Fruit fly (Drosophila melanogaster) whole organism, embryonic: Measurements from ENCODE around the gene CG33286.

ENCODE experiments used
- Asciz ChIP-seq: fragments of 200-800 bp; sonication (Bioruptor generic); optimal IDR thresholded peaks from 2 replicates; lab custom pipeline; 2017; ENCODE audit warnings: missing biosample characterization, mild to moderate bottlenecking, missing genetic modification characterization, missing genetic modification reagents
- Awh ChIP-seq: fragments of 200-800 bp; sonication (Bioruptor generic); IDR thresholded peaks from 2 replicates; pipeline ENCODE4, ENCODE4 v1.3.6; 2022; ENCODE audit warnings: missing biosample characterization, missing genetic modification characterization
- Blimp-1 ChIP-seq: fragments of 200-800 bp; sonication (Bioruptor generic); optimal IDR thresholded peaks from 3 replicates; lab custom pipeline; 2018; ENCODE audit warnings: missing biosample characterization, missing genetic modification characterization, mild to moderate bottlenecking, moderate library complexity, missing genetic modification reagents
- CG10959 ChIP-seq: fragments of 200-800 bp; sonication (Bioruptor generic); IDR thresholded peaks from 2 replicates; pipeline ENCODE4 v1.3.6; 2022; ENCODE audit warnings: missing biosample characterization, missing genetic modification characterization
- CG11504 ChIP-seq: fragments of 200-800 bp; sonication (Bioruptor generic); optimal IDR thresholded peaks from 3 replicates; lab custom pipeline; 2019; ENCODE audit warnings: missing biosample characterization, mild to moderate bottlenecking, missing genetic modification characterization, moderate library complexity
- CG14050 ChIP-seq: fragments of 200-800 bp; sonication (Bioruptor generic); IDR thresholded peaks from 3 replicates; pipeline ENCODE4 v1.3.6; 2022; ENCODE audit warnings: missing biosample characterization, missing genetic modification characterization
- CG15011 ChIP-seq: fragments of 200-800 bp; sonication (Bioruptor generic); optimal IDR thresholded peaks from 3 replicates; lab custom pipeline; 2018; ENCODE audit warnings: missing biosample characterization, mild to moderate bottlenecking, missing genetic modification characterization
- CG18011 ChIP-seq: fragments of 200-800 bp; sonication (Bioruptor generic); optimal IDR thresholded peaks from 2 replicates; lab custom pipeline; 2017; ENCODE audit warnings: missing biosample characterization, missing genetic modification characterization, mild to moderate bottlenecking, moderate library complexity, missing genotype
- CG2120 ChIP-seq: fragments of 200-800 bp; sonication (Bioruptor generic); optimal IDR thresholded peaks from 3 replicates; lab custom pipeline; 2016; ENCODE audit warnings: missing biosample characterization, missing genetic modification characterization
- CG2199 ChIP-seq: fragments of 200-800 bp; sonication (Bioruptor generic); IDR thresholded peaks from 3 replicates; pipeline ENCODE4 v1.3.6; 2022; ENCODE audit warnings: missing biosample characterization, missing genetic modification characterization
- CG30431 ChIP-seq: fragments of 200-800 bp; sonication (Bioruptor generic); optimal IDR thresholded peaks from 2 replicates; lab custom pipeline; 2017; ENCODE audit warnings: missing biosample characterization, missing genetic modification characterization
- CG32772 ChIP-seq: fragments of 200-800 bp; sonication (Bioruptor generic); IDR thresholded peaks from 2 replicates; pipeline ENCODE4 v1.3.6; 2022; ENCODE audit warnings: missing biosample characterization, missing genetic modification characterization
- CG4360 ChIP-seq: fragments of 200-800 bp; sonication (Bioruptor generic); IDR thresholded peaks from 2 replicates; pipeline ENCODE4 v1.3.6; 2022; ENCODE audit warnings: missing biosample characterization, missing genetic modification characterization
- CG43689 ChIP-seq: fragments of 200-800 bp; sonication (Bioruptor generic); IDR thresholded peaks from 2 replicates; pipeline ENCODE4 v1.3.6; 2022; ENCODE audit warnings: missing biosample characterization, missing genetic modification characterization
- CG4424 ChIP-seq: fragments of 200-800 bp; sonication (Bioruptor generic); optimal IDR thresholded peaks from 3 replicates; lab custom pipeline; 2016; ENCODE audit warnings: missing biosample characterization, missing genetic modification characterization
- CG4820 ChIP-seq: fragments of 200-800 bp; sonication (Bioruptor generic); optimal IDR thresholded peaks from 3 replicates; lab custom pipeline; 2016; ENCODE audit warnings: missing biosample characterization, missing genetic modification characterization
- CG5180 ChIP-seq: fragments of 200-800 bp; sonication (Bioruptor generic); optimal IDR thresholded peaks from 3 replicates; lab custom pipeline; 2017; ENCODE audit warnings: missing biosample characterization, missing genetic modification characterization, mild to moderate bottlenecking, moderate library complexity, missing genetic modification reagents
- CG8388 ChIP-seq: fragments of 200-800 bp; sonication (Bioruptor generic); optimal IDR thresholded peaks from 2 replicates; lab custom pipeline; 2019; ENCODE audit warnings: missing biosample characterization, mild to moderate bottlenecking, missing genetic modification characterization, moderate library complexity
- CG9215 ChIP-seq: fragments of 200-800 bp; sonication (Bioruptor generic); IDR thresholded peaks from 2 replicates; pipeline ENCODE4 v1.3.6; 2022; ENCODE audit warnings: missing biosample characterization, missing genetic modification characterization
- CG9932 ChIP-seq: fragments of 200-800 bp; sonication (Bioruptor generic); IDR thresholded peaks from 2 replicates; pipeline ENCODE4 v1.3.6; 2022; ENCODE audit warnings: missing biosample characterization, missing genetic modification characterization
- D ChIP-seq, 2 experiments: fragments of 200-800 bp in 1 of 2; fragments of >200 bp in 1 of 2; sonication (Bioruptor generic) in 1 of 2; optimal IDR thresholded peaks; 2 replicates in 1 of 2; 3 replicates in 1 of 2; lab custom pipeline; 2017; ENCODE audit warnings: mild to moderate bottlenecking in 1 of 2, missing biosample characterization in 1 of 2, missing genetic modification characterization in 1 of 2, missing genetic modification reagents in 1 of 2
- Dfd ChIP-seq, 2 experiments: fragments of >200 bp; optimal IDR thresholded peaks; 2 replicates each; lab custom pipeline; 2017; ENCODE audit warnings: missing biosample characterization in 2 of 2, missing genetic modification characterization in 2 of 2
- Drgx ChIP-seq: fragments of 200-800 bp; sonication (Bioruptor generic); IDR thresholded peaks from 2 replicates; pipeline ENCODE4 v1.3.6; 2022; ENCODE audit warnings: missing biosample characterization, missing genetic modification characterization
- Ets65A ChIP-seq: fragments of 200-800 bp; sonication (Bioruptor generic); peaks from one replicate; lab custom pipeline; 2016; ENCODE audit warnings: missing biosample characterization, missing genetic modification characterization
- H15 ChIP-seq: fragments of 200-800 bp; sonication (Bioruptor generic); IDR thresholded peaks from 3 replicates; pipeline ENCODE4 v1.3.6; 2022; ENCODE audit warnings: missing biosample characterization, missing genetic modification characterization
- HLH3B ChIP-seq: fragments of 200-800 bp; sonication (Bioruptor generic); IDR thresholded peaks from 2 replicates; pipeline ENCODE4 v1.3.6; 2022; ENCODE audit warnings: missing biosample characterization, missing genetic modification characterization
- Mrtf ChIP-seq: fragments of 200-800 bp; sonication (Bioruptor generic); IDR thresholded peaks from 3 replicates; pipeline ENCODE4 v1.3.6; 2022; ENCODE audit warnings: missing biosample characterization, missing genetic modification characterization
- Nf-YA ChIP-seq: fragments of 200-800 bp; sonication (Bioruptor generic); IDR thresholded peaks from 2 replicates; pipeline ENCODE4 v1.3.6; 2022; ENCODE audit warnings: missing biosample characterization, missing genetic modification characterization
- Nf-YB ChIP-seq: fragments of 200-800 bp; sonication (Bioruptor generic); optimal IDR thresholded peaks from 3 replicates; lab custom pipeline; 2019; ENCODE audit warnings: missing biosample characterization, mild to moderate bottlenecking, missing genetic modification characterization, moderate library complexity
- Optix ChIP-seq: fragments of 200-800 bp; sonication (Bioruptor generic); IDR thresholded peaks from 3 replicates; pipeline ENCODE4 v1.3.6; 2022; ENCODE audit warnings: missing biosample characterization, missing genetic modification characterization
- bowl ChIP-seq: fragments of 200-800 bp; sonication (Bioruptor generic); IDR thresholded peaks from 2 replicates; pipeline ENCODE4 v1.3.6; 2022; ENCODE audit warnings: missing biosample characterization, missing genetic modification characterization
- br ChIP-seq: fragments of >200 bp; optimal IDR thresholded peaks from 2 replicates; lab custom pipeline; 2017
- corto ChIP-seq: fragments of 200-800 bp; sonication (Bioruptor generic); optimal IDR thresholded peaks from 2 replicates; lab custom pipeline; 2016; ENCODE audit warnings: missing biosample characterization, mild to moderate bottlenecking, missing genetic modification characterization, moderate library complexity
- dm ChIP-seq: fragments of 200-800 bp; sonication (Bioruptor generic); optimal IDR thresholded peaks from 3 replicates; lab custom pipeline; 2016; ENCODE audit warnings: missing biosample characterization, missing genetic modification characterization
- dmrt11E ChIP-seq: fragments of 200-800 bp; sonication (Bioruptor generic); optimal IDR thresholded peaks from 3 replicates; lab custom pipeline; 2018; ENCODE audit warnings: missing biosample characterization, mild to moderate bottlenecking, missing genetic modification characterization, moderate library complexity
- dmrt99B ChIP-seq: fragments of 200-800 bp; sonication (Bioruptor generic); optimal IDR thresholded peaks from 2 replicates; lab custom pipeline; 2018; ENCODE audit warnings: missing biosample characterization, mild to moderate bottlenecking, missing genetic modification characterization, moderate library complexity
- ftz-f1 ChIP-seq: fragments of 200-800 bp; sonication (Bioruptor generic); optimal IDR thresholded peaks from 2 replicates; lab custom pipeline; 2016; ENCODE audit warnings: missing biosample characterization, missing genetic modification characterization
- gem ChIP-seq: fragments of 200-800 bp; sonication (Bioruptor generic); optimal IDR thresholded peaks from 2 replicates; lab custom pipeline; 2019; ENCODE audit warnings: missing biosample characterization, mild to moderate bottlenecking, missing genetic modification characterization, moderate library complexity
- ind ChIP-seq: fragments of 200-800 bp; sonication (Bioruptor generic); optimal IDR thresholded peaks from 3 replicates; lab custom pipeline; 2016; ENCODE audit warnings: missing biosample characterization, missing genetic modification characterization
- kah ChIP-seq: fragments of 200-800 bp; sonication (Bioruptor generic); optimal IDR thresholded peaks from 2 replicates; lab custom pipeline; 2018; ENCODE audit warnings: missing biosample characterization, mild to moderate bottlenecking, missing genetic modification characterization
- nom ChIP-seq: fragments of 200-800 bp; sonication (Bioruptor generic); optimal IDR thresholded peaks from 2 replicates; lab custom pipeline; 2017; ENCODE audit warnings: missing biosample characterization, missing genetic modification characterization, mild to moderate bottlenecking, moderate library complexity, missing genetic modification reagents
- rib ChIP-seq: fragments of 200-800 bp; sonication (Bioruptor generic); IDR thresholded peaks from 2 replicates; pipeline ENCODE4 v1.3.6; 2022; ENCODE audit warnings: missing biosample characterization, missing genetic modification characterization
- sug ChIP-seq: fragments of 200-800 bp; optimal IDR thresholded peaks from 2 replicates; lab custom pipeline; 2019; ENCODE audit warnings: missing biosample characterization, mild to moderate bottlenecking, missing genetic modification characterization, moderate library complexity
- twi ChIP-seq: fragments of 200-800 bp; optimal IDR thresholded peaks from 2 replicates; lab custom pipeline; 2019; ENCODE audit warnings: missing biosample characterization, mild to moderate bottlenecking, missing genetic modification characterization, moderate library complexity
- unpg ChIP-seq: fragments of 200-800 bp; sonication (Bioruptor generic); optimal IDR thresholded peaks from 3 replicates; lab custom pipeline; 2018; ENCODE audit warnings: missing biosample characterization, mild to moderate bottlenecking, missing genetic modification characterization, moderate library complexity
- usp ChIP-seq: fragments of >200 bp; optimal IDR thresholded peaks from 2 replicates; lab custom pipeline; 2017; ENCODE audit warnings: missing biosample characterization, missing genetic modification characterization

Gene CG33286

DNA sequence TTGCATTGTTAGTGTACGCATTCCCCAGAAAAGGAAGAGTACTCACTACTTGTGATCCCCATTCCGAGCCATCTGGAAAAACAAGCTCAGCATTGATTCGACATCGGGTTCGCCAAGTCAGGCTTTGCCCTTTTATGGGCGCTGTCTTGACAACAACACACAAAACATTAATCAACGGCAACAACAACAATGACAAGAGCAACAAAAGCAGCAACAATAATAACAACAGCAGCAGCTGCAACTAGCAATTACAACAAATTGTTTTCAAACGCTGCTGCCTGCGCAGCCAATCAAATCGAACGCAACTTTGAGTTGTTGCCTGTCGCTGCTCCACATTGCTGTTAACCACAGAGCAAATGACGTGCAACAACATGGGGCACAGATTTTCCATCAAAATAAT, 32.4 kb downstream of the CG33286 start:
- TF ChIP-seq H15 (GFP tag; lab: Robert Waterston, UW) = 0 out of 3 replicates have a peak, but pooled peaks have one; percentile 9
- TF ChIP-seq ind (GFP tag; lab: Kevin White, UChicago) = no peak
- TF ChIP-seq Nf-YB (GFP tag; lab: Kevin White, UChicago) = peak; percentile 30
- 0 out of 2 replicates have a peak, but pooled peaks have one; percentile 18 for TF ChIP-seq Awh (GFP tag; lab: Robert Waterston, UW)
- peak; percentile 66 for TF ChIP-seq Ets65A (GFP tag; lab: Kevin White, UChicago)
- peak; percentile 78 for TF ChIP-seq CG4360 (GFP tag; lab: Robert Waterston, UW)

DNA sequence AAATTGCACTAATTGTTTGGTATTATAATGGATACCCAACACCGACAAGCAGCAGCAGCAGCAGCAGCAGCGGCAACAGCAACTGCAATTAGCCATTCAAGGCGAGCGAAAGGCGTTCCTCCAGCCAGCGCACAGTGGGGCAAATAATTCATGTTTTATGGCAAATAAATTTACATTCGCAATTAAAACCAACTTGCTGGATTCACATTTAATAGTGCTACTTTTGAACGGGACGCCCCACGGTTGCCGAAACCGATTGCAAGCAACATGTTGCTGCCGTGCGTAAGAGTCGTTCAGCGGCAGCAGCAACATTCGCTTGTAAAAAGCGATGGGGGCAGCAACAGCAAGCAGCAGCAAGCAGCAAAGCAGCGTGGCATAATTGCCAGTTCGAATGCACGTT, 40.8 kb downstream of the CG33286 start:
- TF ChIP-seq CG5180 (GFP tag; lab: Kevin White, UChicago) (no peak), rib (GFP tag; lab: Robert Waterston, UW) (no peak), CG2199 (GFP tag; lab: Robert Waterston, UW) (peak; percentile 18; the same call in 1 of the 3 replicates), CG11504 (peak; percentile 95), corto (GFP tag; lab: Kevin White, UChicago) (peak; percentile 8), Drgx (GFP tag; lab: Robert Waterston, UW) (peak; percentile 42), Mrtf (0 out of 3 replicates have a peak, but pooled peaks have one; percentile 7), CG32772 (GFP tag; lab: Robert Waterston, UW) (peak; percentile 16; the same call in 1 of the 2 replicates), nom (GFP tag; lab: Kevin White, UChicago) (peak; percentile 12), dmrt99B (tag; lab: Kevin White, UChicago) (no peak), Ets65A (GFP tag; lab: Kevin White, UChicago) (peak; percentile 46), HLH3B (0 out of 2 replicates have a peak, but pooled peaks have one; percentile 13)
- TF ChIP-seq, all 482 proteins: peak for 9

DNA sequence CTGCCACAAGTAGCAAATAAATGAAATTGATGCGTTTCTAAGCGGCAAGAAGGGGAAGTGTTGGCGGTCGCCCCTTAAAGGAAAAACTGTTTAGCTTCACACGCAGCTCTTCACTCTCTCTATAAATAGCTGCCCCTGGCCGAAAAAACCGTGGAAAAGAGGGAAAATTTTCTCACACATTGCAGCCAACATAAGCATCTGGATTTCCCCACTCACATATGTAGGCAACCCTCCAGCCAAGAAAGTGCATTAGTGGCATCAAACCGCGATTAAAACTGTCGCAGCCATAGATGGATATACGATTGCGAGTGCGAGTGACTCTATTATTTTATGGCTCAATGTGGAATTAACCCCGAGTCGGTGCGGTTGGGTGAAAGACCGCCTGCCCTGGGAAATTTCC, 41.9 kb downstream of the CG33286 start:
- TF ChIP-seq dm (GFP tag; lab: Kevin White, UChicago) (no peak), CG18011 (no peak), twi (tag; lab: Kevin White, UChicago) (peak; percentile 91), CG43689 (GFP tag; lab: Robert Waterston, UW) (no peak), kah (peak; percentile 61), Ets65A (GFP tag; lab: Kevin White, UChicago) (peak; percentile 27), unpg (no peak), D (optimal IDR thresholded peaks at IDR 0.05; lab: Kevin White, UChicago) (no peak), D (GFP tag; optimal IDR thresholded peaks at IDR 0.05; lab: Kevin White, UChicago) (no peak)

DNA sequence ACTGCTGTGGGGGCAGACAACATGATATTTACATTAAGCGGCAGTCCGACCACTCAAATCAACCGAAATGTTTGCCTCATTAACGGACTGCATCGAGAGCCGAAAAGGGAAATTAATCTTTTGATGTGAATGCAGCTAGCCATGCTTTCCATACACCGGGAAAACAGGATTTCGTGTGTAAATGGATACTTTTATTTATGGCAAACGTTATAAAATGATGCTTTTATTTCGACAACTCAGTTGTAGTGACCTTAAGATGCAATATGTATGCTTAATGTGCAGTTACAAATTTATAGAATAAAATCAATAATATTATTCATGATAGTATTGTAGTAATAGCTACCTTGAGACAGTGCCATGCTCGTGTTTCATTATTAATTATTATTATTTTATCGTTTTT, 43.0 kb downstream of the CG33286 start:
- no peak for TF ChIP-seq usp
- no peak for TF ChIP-seq CG30431 (GFP tag; lab: Kevin White, UChicago)
- peak; percentile 9 for TF ChIP-seq dmrt11E (tag; lab: Kevin White, UChicago)
- no peak for TF ChIP-seq unpg
- no peak for TF ChIP-seq Asciz (GFP tag; lab: Kevin White, UChicago)
- no peak for TF ChIP-seq kah
- no peak for TF ChIP-seq br (lab: Kevin White, UChicago)
- TF ChIP-seq CG4820 = no peak
- no peak for TF ChIP-seq CG9215 (GFP tag; lab: Robert Waterston, UW)
- TF ChIP-seq CG2120 (GFP tag; lab: Kevin White, UChicago) = no peak
- no peak for TF ChIP-seq sug (tag; lab: Kevin White, UChicago)
- TF ChIP-seq CG15011 (GFP tag; lab: Kevin White, UChicago) = no peak
- TF ChIP-seq Awh (GFP tag; lab: Robert Waterston, UW) = peak; percentile 34; the same call in 1 of the 2 replicates
- no peak for TF ChIP-seq ftz-f1
- TF ChIP-seq CG14050 (GFP tag; lab: Robert Waterston, UW) = no peak
- no peak for TF ChIP-seq Nf-YA (GFP tag; lab: Robert Waterston, UW)
- peak; percentile 6 for TF ChIP-seq CG8388
- no peak for TF ChIP-seq CG4424 (GFP tag; lab: Kevin White, UChicago)
- no peak for TF ChIP-seq CG9932
- TF ChIP-seq Dfd (GFP tag; optimal IDR thresholded peaks at IDR 0.05; lab: Kevin White, UChicago) = no peak
- TF ChIP-seq CG10959 = no peak
- TF ChIP-seq Optix (GFP tag; lab: Robert Waterston, UW) = no peak
- peak; percentile 10 for TF ChIP-seq Blimp-1 (GFP tag; lab: Kevin White, UChicago)
- TF ChIP-seq bowl (GFP tag; lab: Robert Waterston, UW) = no peak
- peak; percentile 23 for TF ChIP-seq gem (tag; lab: Kevin White, UChicago)
